Fruit fly (Drosophila melanogaster) whole organism: ENCODE data around the gene CG32052.

ENCODE experiments used
- CG8478 ChIP-seq: fragments of >200 bp; optimal IDR thresholded peaks from 2 replicates; lab custom pipeline; 2018; ENCODE audit warnings: inconsistent platforms
- psq ChIP-seq: fragments of >200 bp; optimal IDR thresholded peaks from 2 replicates; lab custom pipeline; 2017
- usp ChIP-seq: fragments of >200 bp; optimal IDR thresholded peaks from 2 replicates; lab custom pipeline; 2017; ENCODE audit warnings: missing biosample characterization, missing genetic modification characterization, mixed read lengths

- TF ChIP-seq psq (lab: Kevin White, UChicago) (no peak), CG8478 (lab: Kevin White, UChicago) (no peak), usp (GFP tag; lab: Kevin White, UChicago) (no peak)
These were observed 26.6 kb downstream of the CG32052 start, which contains the start of gene CG43897 for dm6 chr3L:9813345-9813897.
